Worm (Caenorhabditis elegans) whole organism, mixed stage, embryonic: ENCODE measurements around the gene F07E5.8.
A peak's percentile ranks its signal among the peaks of the same experiment; 100 is the strongest.
"Not testable (repeated sequence)": the region's sequence is repeated elsewhere in the genome, so short reads cannot be mapped to it uniquely, and the experiment has no call there.

Experiments used
- M03D4.4 ChIP-seq: sonication (generic microtip); optimal IDR thresholded peaks from 2 replicates; lab custom pipeline; 2017; ENCODE audit warnings: mild to moderate bottlenecking, missing genetic modification characterization, missing compliant biosample characterization
- bed-3 ChIP-seq: fragments of 200-800 bp; sonication (Bioruptor generic); optimal IDR thresholded peaks from 3 replicates; lab custom pipeline; 2018; ENCODE audit warnings: mild to moderate bottlenecking, missing genetic modification characterization, moderate library complexity, missing compliant biosample characterization
- blmp-1 ChIP-seq: fragments of 150-350 bp; optimal IDR thresholded peaks from 2 replicates; lab custom pipeline; 2014; ENCODE audit warnings: missing biosample characterization, missing genetic modification characterization
- ceh-39 ChIP-seq: fragments of 150-350 bp; optimal IDR thresholded peaks from 2 replicates; lab custom pipeline; 2014; ENCODE audit warnings: missing biosample characterization, missing genetic modification characterization
- ceh-83 ChIP-seq: fragments of 200-800 bp; sonication (Bioruptor generic); optimal IDR thresholded peaks from 2 replicates; lab custom pipeline; 2018; ENCODE audit warnings: mild to moderate bottlenecking, missing genetic modification characterization, missing compliant biosample characterization
- ces-1 ChIP-seq: fragments of 150-350 bp; optimal IDR thresholded peaks from 2 replicates; lab custom pipeline; 2014; ENCODE audit warnings: missing biosample characterization, missing genetic modification reagents, missing genetic modification characterization
- cnd-1 ChIP-seq: fragments of 200-800 bp; sonication (Bioruptor generic); optimal IDR thresholded peaks from 2 replicates; lab custom pipeline; 2018; ENCODE audit warnings: mild to moderate bottlenecking, missing genetic modification characterization, missing compliant biosample characterization
- drap-1 ChIP-seq: fragments of 200-800 bp; sonication (Bioruptor generic); optimal IDR thresholded peaks from 3 replicates; lab custom pipeline; 2018; ENCODE audit warnings: mild to moderate bottlenecking, missing genetic modification characterization, missing compliant biosample characterization
- elt-1 ChIP-seq: sonication (generic microtip); optimal IDR thresholded peaks from 2 replicates; lab custom pipeline; 2017; ENCODE audit warnings: missing genetic modification characterization, mild to moderate bottlenecking, missing compliant biosample characterization, antibody characterized with exemption, moderate library complexity, borderline replicate concordance; ENCODE audit not compliant: insufficient read depth
- elt-3 ChIP-seq: fragments of 150-350 bp; optimal IDR thresholded peaks from 2 replicates; lab custom pipeline; 2014; ENCODE audit warnings: missing biosample characterization, missing genetic modification characterization
- flh-1 ChIP-seq: fragments of 200-800 bp; sonication (Bioruptor generic); optimal IDR thresholded peaks from 2 replicates; lab custom pipeline; 2018; ENCODE audit warnings: mild to moderate bottlenecking, missing genetic modification characterization, moderate library complexity, missing compliant biosample characterization
- ham-2 ChIP-seq: fragments of 200-800 bp; sonication (Bioruptor generic); optimal IDR thresholded peaks from 2 replicates; lab custom pipeline; 2018; ENCODE audit warnings: mild to moderate bottlenecking, missing genetic modification characterization, missing compliant biosample characterization
- lin-13 ChIP-seq: fragments of 150-350 bp; optimal IDR thresholded peaks from 2 replicates; lab custom pipeline; 2014; ENCODE audit warnings: missing biosample characterization, missing genetic modification characterization
- lin-32 ChIP-seq: fragments of 200-800 bp; sonication (Bioruptor generic); optimal IDR thresholded peaks from 2 replicates; lab custom pipeline; 2018; ENCODE audit warnings: mild to moderate bottlenecking, missing genetic modification characterization, missing compliant biosample characterization
- lsy-2 ChIP-seq: fragments of 150-350 bp; optimal IDR thresholded peaks from 2 replicates; lab custom pipeline; 2014; ENCODE audit warnings: missing biosample characterization, missing genetic modification characterization
- mep-1 ChIP-seq: fragments of 150-350 bp; optimal IDR thresholded peaks from 2 replicates; lab custom pipeline; 2017; ENCODE audit warnings: missing biosample characterization, missing genetic modification reagents, missing genetic modification characterization, inconsistent platforms
- mls-2 ChIP-seq: sonication (generic microtip); optimal IDR thresholded peaks from 2 replicates; lab custom pipeline; 2016; ENCODE audit warnings: mild to moderate bottlenecking, missing genetic modification characterization, moderate library complexity, missing compliant biosample characterization
- nhr-12 ChIP-seq: fragments of 150-350 bp; optimal IDR thresholded peaks from 2 replicates; lab custom pipeline; 2014; ENCODE audit warnings: missing biosample characterization, missing genetic modification characterization
- nhr-2 ChIP-seq: fragments of 150-350 bp; optimal IDR thresholded peaks from 2 replicates; lab custom pipeline; 2014; ENCODE audit warnings: missing biosample characterization, missing genetic modification characterization
- nhr-28 ChIP-seq: fragments of 150-350 bp; optimal IDR thresholded peaks from 2 replicates; lab custom pipeline; 2014; ENCODE audit warnings: missing biosample characterization, missing genetic modification characterization
- nhr-76 ChIP-seq: sonication (generic microtip); optimal IDR thresholded peaks from 2 replicates; lab custom pipeline; 2017; ENCODE audit warnings: missing biosample characterization, missing genetic modification characterization
- sem-2 ChIP-seq: fragments of 200-800 bp; sonication (Bioruptor generic); optimal IDR thresholded peaks from 2 replicates; lab custom pipeline; 2018; ENCODE audit warnings: mild to moderate bottlenecking, missing genetic modification characterization, missing compliant biosample characterization
- snpc-4 ChIP-seq: fragments of 150-350 bp; optimal IDR thresholded peaks from 2 replicates; lab custom pipeline; 2014; ENCODE audit warnings: missing biosample characterization, missing genetic modification characterization
- sptf-1 ChIP-seq: sonication (generic microtip); optimal IDR thresholded peaks from 2 replicates; lab custom pipeline; 2017; ENCODE audit warnings: mild to moderate bottlenecking, missing genetic modification characterization, moderate library complexity, missing compliant biosample characterization
- tbx-8 ChIP-seq: fragments of 200-800 bp; sonication (Bioruptor generic); optimal IDR thresholded peaks from 2 replicates; lab custom pipeline; 2018; ENCODE audit warnings: mild to moderate bottlenecking, missing genetic modification characterization, moderate library complexity, missing compliant biosample characterization
- unc-120 ChIP-seq: sonication (generic microtip); optimal IDR thresholded peaks from 2 replicates; lab custom pipeline; 2017; ENCODE audit warnings: missing genetic modification characterization, missing compliant biosample characterization; ENCODE audit not compliant: poor library complexity, severe bottlenecking
- unc-39 ChIP-seq: fragments of 150-350 bp; optimal IDR thresholded peaks from 2 replicates; lab custom pipeline; 2014; ENCODE audit warnings: missing biosample characterization, missing genetic modification characterization
- unc-62 ChIP-seq: fragments of 150-350 bp; optimal IDR thresholded peaks from 2 replicates; lab custom pipeline; 2014; ENCODE audit warnings: missing biosample characterization, missing genetic modification reagents, missing genetic modification characterization
- zip-8 ChIP-seq: fragments of 150-350 bp; optimal IDR thresholded peaks from 2 replicates; lab custom pipeline; 2014; ENCODE audit warnings: missing biosample characterization, missing genetic modification characterization
- ztf-11 ChIP-seq: fragments of 150-350 bp; optimal IDR thresholded peaks from 2 replicates; lab custom pipeline; 2014; ENCODE audit warnings: missing biosample characterization, missing genetic modification characterization

Gene F07E5.8

DNA sequence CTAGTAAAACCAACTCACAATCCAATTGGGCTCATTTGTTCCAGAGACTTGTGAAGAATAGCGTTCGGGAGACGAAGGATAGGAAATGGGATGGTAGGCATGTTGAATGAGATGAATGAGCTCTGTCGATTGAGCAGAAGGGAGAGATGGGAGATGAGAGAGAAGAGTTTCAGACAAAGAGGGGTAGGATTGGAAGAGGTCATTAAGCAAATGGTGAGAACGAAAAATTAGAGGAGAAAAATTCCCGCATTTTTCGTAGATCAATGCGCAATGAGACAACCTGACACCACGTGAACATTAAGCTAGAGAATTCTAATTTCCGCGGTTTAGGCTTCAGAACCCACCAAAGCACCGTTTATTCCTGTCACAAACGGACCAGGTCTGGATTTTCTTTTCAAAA, 11.4 kb downstream of the F07E5.8 start, which contains the start of gene F07E5.13:
Gene F07E5.13, minus strand, starts transcription at position 101 of the 400 bp plus-strand sequence.
- TF ChIP-seq ztf-11 (tag; lab: Kevin White, UChicago) (no peak), blmp-1 (no peak), flh-1 (GFP tag; lab: Kevin White, UChicago) (no peak), M03D4.4 (tag; lab: Kevin White, UChicago) (no peak), nhr-28 (tag; lab: Kevin White, UChicago) (no peak), lin-32 (GFP tag; lab: Kevin White, UChicago) (no peak), unc-39 (tag; lab: Kevin White, UChicago) (no peak), drap-1 (GFP tag; lab: Kevin White, UChicago) (no peak), ceh-39 (tag; lab: Kevin White, UChicago) (no peak), nhr-76 (tag; lab: Kevin White, UChicago) (no peak), tbx-8 (no peak), elt-1 (no peak), unc-62 (GFP tag; lab: Kevin White, UChicago) (no peak), zip-8 (tag; lab: Kevin White, UChicago) (no peak), cnd-1 (tag; lab: Kevin White, UChicago) (no peak)
- TF ChIP-seq, all 35 proteins: peak for 0

DNA sequence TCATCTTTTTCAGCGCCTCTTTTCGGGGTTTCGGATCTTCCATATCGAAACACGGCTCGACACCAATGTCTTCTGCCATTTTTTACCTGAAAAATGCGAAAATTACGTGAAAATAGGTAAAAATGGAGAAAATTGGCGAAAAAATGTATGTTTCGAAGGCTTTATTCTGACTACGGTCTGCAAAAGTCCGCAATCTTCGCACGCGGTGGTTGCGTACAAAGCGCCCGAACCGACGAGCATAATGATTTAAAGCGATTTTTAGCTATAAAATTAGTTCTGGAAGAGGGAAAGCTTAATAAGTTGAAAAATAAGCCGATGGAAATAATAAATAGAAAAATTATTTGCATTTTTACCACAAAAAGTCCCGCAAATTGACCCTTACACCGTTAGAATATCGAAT, 16.4 kb downstream of the F07E5.8 start, which contains the start of gene F07E5.5:
Gene F07E5.5, minus strand, starts transcription at position 86 of the 400 bp plus-strand sequence.
- TF ChIP-seq mep-1 (tag; lab: Kevin White, UChicago) = peak; percentile 37
- TF ChIP-seq unc-120 (tag; lab: Kevin White, UChicago) = no peak
- TF ChIP-seq lin-13 (tag; lab: Kevin White, UChicago) = peak; percentile 62
- no peak for TF ChIP-seq ceh-39 (tag; lab: Kevin White, UChicago)
- no peak for TF ChIP-seq tbx-8
- TF ChIP-seq ces-1 (GFP tag; lab: Kevin White, UChicago) = peak; percentile 41
- TF ChIP-seq zip-8 (tag; lab: Kevin White, UChicago) = no peak
- TF ChIP-seq lsy-2 (tag; lab: Kevin White, UChicago) = peak; percentile 94
- no peak for TF ChIP-seq mls-2 (tag; lab: Kevin White, UChicago)

DNA sequence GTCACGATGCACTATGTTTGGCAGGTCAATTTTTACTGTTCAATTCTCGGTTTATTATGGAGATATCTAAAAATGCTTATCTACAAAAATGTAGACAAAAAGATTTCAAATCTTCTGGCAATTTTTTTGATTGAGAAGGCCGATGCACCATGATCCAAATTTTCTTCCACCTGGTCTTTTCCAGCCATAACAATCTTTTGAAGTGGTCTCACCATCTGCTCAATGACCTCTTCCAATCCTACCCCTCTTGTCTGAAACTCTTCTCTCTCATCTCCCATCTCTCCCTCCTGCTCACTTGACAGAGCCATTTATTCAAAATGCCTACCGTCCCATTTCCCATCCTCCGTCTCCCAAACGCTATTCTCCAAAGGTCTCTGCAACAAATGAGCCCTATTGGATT, 24.0 kb downstream of the F07E5.8 start, which contains the start of gene fbxb-35:
Gene fbxb-35, plus strand, starts transcription at position 301 of the 400 bp plus-strand sequence.
- TF ChIP-seq mep-1 (tag; lab: Kevin White, UChicago) = no peak
- TF ChIP-seq cnd-1 (tag; lab: Kevin White, UChicago) = peak; percentile 51

DNA sequence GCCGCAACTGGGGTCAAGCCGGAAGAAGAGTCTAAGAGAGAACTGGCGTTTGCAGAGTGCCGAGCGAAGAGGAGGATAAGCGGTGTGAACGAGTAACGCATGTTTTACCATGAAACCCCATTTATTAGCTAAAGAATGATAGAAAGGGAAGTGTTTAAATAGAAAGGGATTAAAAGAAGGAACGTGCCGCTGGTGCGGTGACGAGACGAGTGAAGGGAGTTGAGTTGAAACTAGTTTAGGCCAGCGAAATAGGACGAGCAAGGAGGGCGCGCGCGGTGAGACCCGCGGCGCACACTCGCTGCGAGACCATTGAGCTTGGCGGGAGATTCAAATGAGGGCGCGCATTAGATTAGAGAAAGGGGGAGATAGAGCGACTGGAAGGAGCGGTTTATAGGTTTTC, 28.9 kb downstream of the F07E5.8 start, which contains the start of gene math-1:
Gene math-1, minus strand, starts transcription at position 101 of the 400 bp plus-strand sequence.
- not testable (repeated sequence) for TF ChIP-seq ceh-39 (tag; lab: Kevin White, UChicago); ces-1 (GFP tag; lab: Kevin White, UChicago); ham-2 (GFP tag; lab: Kevin White, UChicago)

DNA sequence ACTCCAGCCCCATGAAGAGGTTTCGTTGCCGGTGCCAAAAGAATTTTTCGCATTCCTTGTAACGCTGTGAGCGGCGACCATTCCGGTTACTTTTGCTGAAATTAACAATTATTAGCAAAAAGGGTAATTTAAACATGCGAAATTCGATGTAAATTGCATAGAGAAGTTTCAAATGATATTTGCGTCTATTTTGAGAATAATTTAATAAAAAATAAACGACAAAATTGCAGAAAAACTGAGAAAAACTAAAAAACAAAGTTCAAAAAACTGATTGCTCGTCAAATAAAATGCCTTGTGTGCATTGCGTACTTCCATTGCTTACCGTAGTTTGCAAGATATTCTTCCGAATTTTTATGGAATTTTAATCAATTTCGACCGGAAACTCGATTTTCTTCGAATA, 29.9 kb downstream of the F07E5.8 start, which contains the start of gene bath-24:
Gene bath-24, minus strand, starts transcription at position 101 of the 400 bp plus-strand sequence.
- no peak for TF ChIP-seq mls-2 (tag; lab: Kevin White, UChicago)
- TF ChIP-seq nhr-28 (tag; lab: Kevin White, UChicago) = no peak

DNA sequence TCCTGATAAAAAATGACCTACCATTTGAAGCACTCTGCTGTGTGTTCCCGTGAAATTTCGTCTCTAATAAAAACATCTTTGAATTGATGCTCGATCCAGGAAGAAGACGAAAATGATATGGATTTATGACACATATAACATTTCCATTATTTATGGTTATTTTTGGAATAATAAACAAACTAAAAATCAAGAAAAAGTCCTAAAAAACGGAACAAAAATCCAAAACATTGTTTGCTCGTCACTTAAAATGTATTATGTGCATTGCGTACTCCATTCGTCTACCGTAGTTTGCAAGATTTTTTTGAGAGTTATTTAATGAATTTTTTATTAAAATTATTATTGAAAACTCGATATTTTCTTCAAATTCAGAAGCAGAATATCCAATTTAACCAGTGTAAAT, 33.0 kb downstream of the F07E5.8 start, which contains the start of gene bath-20:
Gene bath-20, minus strand, starts transcription at position 101 of the 400 bp plus-strand sequence.
- TF ChIP-seq lin-32 (GFP tag; lab: Kevin White, UChicago) (no peak), nhr-12 (tag; lab: Kevin White, UChicago) (no peak), bed-3 (no peak), M03D4.4 (tag; lab: Kevin White, UChicago) (no peak), zip-8 (tag; lab: Kevin White, UChicago) (no peak), drap-1 (GFP tag; lab: Kevin White, UChicago) (no peak), ces-1 (GFP tag; lab: Kevin White, UChicago) (no peak)

DNA sequence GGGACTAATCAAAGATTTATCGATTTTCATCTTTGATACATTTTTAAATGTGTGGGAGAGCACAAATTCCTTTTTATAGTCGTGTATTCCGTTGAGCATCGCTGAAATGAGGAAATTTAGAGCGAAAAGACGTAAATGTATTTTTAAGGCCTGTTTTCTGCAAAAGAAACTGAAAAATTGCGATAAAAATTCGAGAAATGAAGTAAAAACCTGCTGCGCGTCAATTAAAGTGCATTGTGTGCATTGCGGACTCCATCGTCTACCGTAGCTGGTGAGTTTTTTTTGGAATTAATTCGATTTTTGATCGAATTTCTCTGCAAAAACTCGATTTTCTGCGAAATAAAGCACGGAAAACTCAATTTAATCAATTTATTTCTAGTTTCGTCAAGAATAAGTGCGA, 36.1 kb downstream of the F07E5.8 start, which contains the start of gene bath-19:
Gene bath-19, minus strand, starts transcription at position 101 of the 400 bp plus-strand sequence.
- TF ChIP-seq ztf-11 (tag; lab: Kevin White, UChicago) = no peak
- TF ChIP-seq sem-2 (GFP tag; lab: Kevin White, UChicago) = no peak
- no peak for TF ChIP-seq unc-120 (tag; lab: Kevin White, UChicago)
- TF ChIP-seq mep-1 (tag; lab: Kevin White, UChicago) = no peak
- TF ChIP-seq lsy-2 (tag; lab: Kevin White, UChicago) = no peak
- TF ChIP-seq nhr-28 (tag; lab: Kevin White, UChicago) = no peak
- TF ChIP-seq sptf-1 (tag; lab: Kevin White, UChicago) = no peak
- TF ChIP-seq elt-3 (tag; lab: Kevin White, UChicago) = no peak
- no peak for TF ChIP-seq ham-2 (GFP tag; lab: Kevin White, UChicago)
- no peak for TF ChIP-seq ceh-83 (GFP tag; lab: Kevin White, UChicago)
- no peak for TF ChIP-seq snpc-4
- no peak for TF ChIP-seq nhr-2 (tag; lab: Kevin White, UChicago)
- no peak for TF ChIP-seq ces-1 (GFP tag; lab: Kevin White, UChicago)
- no peak for TF ChIP-seq ceh-39 (tag; lab: Kevin White, UChicago)
- TF ChIP-seq elt-1 = no peak
- TF ChIP-seq drap-1 (GFP tag; lab: Kevin White, UChicago) = no peak
- no peak for TF ChIP-seq nhr-12 (tag; lab: Kevin White, UChicago)
- no peak for TF ChIP-seq unc-39 (tag; lab: Kevin White, UChicago)
- TF ChIP-seq bed-3 = no peak
- TF ChIP-seq lin-13 (tag; lab: Kevin White, UChicago) = no peak
- TF ChIP-seq, all 35 proteins: peak for 0
